Fruit fly (Drosophila melanogaster) whole organism, larva: ENCODE data around the gene Tpr2.
A peak's percentile ranks its signal among the peaks of the same experiment; 100 is the strongest.

ENCODE experiments used
- noc ChIP-seq: fragments of 200-800 bp; sonication (Bioruptor generic); optimal IDR thresholded peaks from 3 replicates; lab custom pipeline; 2019; ENCODE audit warnings: missing biosample characterization, mild to moderate bottlenecking, missing genetic modification characterization, moderate library complexity

Tpr2 gene

DNA sequence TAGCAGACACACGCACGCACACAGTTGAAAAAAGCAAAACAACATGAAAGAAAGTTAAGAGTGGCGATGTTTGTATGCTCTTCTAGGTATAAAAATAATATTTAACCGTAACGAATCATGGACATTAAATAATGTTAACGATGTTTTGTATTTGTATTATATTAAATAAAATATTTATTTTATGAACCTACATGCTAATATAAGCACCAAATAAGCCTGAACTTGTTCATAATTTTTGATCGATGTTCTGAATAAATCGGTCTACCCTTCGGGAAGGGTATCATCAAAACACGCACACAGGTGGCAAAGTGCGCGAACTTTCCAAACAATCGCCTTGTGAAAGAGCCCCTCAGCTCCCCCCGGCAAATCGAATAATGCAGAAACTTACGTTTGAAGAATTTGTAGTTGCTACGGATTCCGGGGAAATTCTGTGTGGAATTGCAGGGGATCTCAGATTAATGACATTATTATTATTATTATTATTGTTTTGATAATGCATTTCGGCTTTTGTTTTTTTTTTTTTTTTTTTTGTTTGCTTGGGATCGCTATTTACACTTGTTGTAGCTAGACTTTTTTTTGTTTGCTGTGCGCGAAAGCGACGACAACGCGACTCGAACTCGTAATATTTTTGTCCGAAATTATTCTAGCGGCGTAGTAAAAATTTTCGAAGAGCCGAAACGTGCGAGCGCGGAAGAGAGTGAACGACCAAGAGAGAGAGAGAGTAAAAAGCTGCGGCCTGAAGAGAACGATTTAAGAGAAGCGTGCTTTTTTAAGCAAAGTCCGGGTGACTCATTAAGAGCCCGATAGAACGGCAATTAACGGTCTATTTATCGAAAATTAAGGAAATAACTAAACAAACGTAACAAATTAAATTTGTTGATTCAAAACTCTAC lies 28.5 kb downstream of the Tpr2 start:
- peak; percentile 77 for TF ChIP-seq noc

DNA sequence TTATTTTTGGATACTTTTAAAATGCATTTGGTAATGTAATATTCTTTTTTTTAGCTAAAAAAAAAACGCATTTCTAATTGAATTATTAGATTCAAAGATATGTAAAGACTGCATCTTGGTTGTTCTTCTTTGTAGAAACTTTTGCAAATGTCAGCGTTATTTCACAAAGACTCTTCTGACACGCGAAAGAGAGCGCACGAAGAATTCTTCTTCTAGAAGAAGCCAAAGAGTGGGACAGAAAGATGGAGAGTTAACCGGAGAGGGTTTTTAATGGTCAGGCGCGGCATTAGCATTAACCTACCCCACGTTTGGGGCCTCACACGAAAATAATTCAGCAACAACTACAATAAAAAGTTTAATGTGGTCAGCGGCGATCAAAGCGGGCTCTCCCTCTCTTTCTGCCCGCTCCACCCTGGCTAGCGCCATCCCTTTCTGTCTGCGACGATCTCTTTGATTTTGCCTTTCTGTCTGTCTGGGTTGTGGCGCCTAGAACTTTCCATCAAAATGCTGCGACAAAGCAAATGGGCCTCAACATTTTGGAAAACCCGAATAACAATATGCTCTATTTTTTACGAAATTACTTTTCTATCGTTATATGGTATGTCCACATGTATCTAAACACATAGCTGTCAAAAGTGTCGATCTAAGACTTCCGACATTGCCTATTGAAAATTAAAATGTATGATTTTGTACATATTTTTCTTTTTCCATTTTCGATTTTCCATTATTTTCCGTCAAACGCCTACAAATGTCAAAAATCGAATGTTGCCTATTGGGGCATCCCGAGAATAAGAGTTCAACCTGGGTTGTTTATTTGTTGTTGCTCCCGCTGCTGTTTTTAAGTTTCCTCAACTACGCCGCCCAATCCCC lies 29.4 kb downstream of the Tpr2 start:
- TF ChIP-seq noc, result peak; percentile 17

DNA sequence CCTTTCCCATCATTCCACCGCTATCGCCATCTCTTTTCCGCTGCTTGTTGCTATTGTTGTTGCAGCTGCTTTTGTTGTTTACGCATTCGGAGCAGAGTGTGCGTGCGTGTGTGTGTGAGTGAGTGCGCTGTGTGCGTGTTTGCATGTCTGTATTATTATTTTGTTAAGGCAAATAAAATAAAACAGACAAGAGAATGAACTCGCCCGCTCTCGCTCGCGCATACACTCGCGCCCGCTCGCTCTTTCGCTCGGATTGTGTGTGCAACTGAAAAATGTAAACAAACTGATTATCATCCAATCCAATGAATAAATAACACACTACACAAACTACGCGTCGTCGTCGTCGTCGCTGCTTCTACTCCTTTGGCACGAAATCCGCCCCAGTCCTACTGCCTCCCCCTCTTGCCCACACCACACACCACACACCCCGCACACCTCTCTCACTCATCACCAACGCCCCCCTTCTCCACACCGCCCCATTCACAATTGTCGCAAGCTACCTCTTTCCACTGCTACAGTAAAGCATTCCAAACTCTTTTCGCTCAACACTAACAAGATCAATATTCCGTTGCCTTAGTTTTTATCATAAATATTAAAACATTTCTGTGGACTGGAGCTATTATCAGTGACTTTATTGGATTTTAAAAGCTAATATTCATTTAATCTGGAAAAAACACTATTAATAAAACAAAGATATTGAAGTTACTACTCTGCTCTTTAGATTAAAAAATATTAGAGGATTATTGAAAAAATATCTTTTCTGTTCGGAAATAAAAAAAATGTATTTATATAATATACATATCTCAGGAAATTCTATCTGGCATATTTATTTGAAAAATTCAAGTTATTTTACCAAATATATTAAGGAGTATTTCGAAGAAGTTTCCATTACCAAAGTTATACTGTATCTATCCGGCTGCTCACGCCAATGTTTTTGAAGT lies 30.3 kb downstream of the Tpr2 start:
- TF ChIP-seq noc, result no peak

DNA sequence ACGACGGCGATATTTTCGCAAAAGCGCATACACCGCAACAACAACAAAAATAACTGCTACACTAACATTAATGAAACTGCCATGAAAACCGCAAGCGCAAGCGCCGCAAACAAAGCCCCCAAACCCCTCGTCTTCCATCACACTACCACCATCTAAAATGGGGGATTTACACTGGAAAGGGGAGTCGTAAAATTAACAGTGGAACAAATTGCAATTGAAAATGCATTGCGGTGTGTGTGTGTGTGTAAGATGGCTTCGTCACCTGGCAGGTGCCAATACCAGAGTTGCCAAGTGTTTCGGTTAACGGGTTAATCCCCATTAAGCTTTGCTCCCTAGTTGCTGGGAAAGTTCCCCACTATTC lies 30.9 kb downstream of the Tpr2 start:
- no peak for TF ChIP-seq noc

DNA sequence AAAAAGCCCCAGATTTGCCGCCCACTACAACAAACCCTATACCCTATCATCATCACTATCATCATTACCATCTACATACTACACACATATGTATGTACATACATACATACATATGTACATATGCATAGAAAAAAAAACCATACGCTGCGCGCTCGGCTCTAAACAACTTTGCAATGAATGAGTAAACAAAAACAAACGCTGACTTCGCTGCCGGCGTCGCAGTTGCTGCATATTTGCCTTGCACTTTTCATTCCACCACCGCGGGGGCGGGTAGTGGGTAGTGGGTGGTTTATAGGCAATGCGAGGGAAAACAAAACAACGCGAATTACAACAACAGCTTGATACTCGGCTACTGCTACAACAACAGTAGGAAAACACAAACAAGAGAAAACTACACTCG lies 31.8 kb downstream of the Tpr2 start:
- TF ChIP-seq noc, result no peak

DNA sequence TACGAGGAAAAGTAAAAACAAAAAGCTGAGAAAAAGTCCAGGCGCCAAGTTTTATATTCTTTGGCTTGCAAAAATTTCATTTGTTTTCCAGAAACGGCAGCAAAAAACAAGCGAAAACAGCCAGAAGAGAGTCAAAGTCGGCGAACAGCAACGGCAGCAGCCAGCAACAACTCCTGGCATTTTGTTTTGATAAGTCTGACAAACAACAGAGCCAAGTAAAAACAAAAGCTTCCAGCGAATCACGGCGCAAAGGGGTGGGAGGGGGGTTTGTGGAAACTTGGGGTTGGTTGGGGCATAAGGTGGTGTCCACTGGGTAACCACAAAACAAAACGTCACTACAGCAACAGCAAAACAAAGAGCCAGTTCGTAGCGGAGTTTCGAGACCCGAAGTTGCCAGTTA lies 33.8 kb downstream of the Tpr2 start:
- no peak for TF ChIP-seq noc

DNA sequence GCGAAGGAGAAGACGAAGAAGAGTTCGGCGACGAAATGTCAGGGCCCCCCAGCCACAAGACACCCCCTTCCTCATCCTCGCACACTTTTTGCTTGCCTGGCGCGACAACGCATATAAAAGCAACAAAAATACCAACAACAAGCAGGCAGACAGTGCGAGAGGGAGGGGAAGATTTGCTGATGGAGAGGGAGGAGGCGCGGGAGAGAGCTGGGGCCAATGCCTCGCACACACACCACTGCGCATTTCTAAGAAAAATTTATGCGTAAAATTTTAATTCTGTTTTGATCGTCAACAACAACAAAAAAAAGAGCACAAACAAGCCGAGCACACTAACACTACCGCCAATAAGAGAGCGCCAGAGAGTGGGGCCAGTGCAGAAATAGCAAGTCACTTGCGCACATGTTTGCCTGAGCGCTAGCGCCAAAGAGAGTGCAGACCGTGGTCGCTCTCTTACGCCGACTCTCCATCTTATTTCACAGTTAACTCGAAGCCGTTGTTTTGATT lies 34.7 kb downstream of the Tpr2 start:
- peak; percentile 78 for TF ChIP-seq noc

DNA sequence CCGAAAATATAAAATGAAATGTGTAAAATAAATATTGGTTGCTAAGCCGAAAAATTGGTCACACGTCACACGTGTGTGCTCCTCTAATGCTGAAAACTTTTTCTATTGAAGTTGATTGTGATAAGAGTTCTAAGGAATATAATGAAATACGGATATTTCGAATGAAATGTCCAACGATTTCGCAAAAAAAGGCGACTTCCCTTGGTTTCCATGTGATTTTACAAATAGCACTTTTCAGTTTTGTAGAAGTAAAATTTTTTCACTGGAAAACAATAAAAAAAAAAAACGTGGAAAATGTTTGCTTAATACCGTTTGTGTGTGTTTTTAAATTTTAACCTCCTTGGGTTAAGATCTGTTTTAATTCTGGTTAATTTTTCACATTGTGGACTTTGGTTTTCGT lies 35.2 kb downstream of the Tpr2 start:
- TF ChIP-seq noc, result no peak

DNA sequence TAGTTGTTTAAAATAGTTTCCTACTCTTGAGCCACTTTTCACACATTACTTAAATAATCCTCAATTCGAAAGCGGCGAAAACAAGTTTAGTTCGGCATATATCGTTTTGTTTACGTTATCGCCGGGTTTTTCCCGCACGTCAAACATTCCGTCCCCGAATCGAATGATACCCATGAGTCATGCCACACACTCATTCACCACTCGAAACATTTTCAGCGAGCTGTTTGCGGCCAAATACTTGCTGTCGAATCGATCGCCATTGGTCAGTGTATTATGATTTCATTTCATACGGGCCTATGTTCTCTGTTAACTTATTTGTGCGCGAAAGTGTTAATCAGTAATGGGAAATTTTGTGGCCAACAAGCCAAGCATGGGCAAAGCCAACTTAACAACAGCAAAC lies 37.2 kb downstream of the Tpr2 start:
- TF ChIP-seq noc, result no peak

DNA sequence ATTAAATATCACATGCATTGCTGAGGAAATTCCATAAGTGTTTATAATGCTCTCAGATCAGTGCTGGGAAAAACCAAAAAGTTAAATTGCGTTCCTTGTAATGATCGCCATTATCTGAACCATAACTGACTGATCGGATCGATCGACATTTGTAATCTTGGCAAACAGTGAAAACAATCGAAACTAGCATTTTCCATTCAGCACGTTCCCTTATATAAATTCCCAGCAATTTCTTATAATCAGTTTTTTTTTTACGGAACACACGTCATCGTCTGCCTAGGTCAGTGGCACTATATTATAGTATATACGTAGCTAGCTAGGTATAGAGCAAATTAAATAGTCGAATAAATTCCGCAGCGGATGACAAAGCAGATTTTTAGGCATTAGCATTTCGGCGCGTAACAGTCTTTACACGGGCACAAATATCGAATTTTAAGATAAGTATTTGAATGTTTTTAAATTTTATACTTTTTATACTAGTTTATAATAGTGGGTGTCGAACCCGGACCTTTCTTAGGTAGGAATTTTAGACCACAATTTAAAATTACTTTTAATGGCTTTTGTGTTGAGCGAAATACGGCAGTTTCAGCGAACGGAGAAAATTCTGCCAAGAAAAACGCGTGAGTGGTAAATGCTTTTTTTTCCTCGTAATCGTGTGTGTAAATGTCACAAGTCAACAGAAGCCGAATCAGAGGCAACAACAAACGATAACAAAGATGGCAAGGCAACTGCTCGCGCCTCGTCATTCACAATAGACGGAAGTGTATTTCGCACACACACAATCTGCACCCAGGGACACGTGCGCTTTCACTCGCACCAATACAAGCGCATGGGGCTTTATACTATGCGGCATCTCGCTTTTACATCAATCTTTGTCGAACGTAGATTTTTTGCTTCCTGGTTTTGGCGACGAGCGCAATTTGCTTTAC lies 38.4 kb downstream of the Tpr2 start:
- no peak for TF ChIP-seq noc

DNA sequence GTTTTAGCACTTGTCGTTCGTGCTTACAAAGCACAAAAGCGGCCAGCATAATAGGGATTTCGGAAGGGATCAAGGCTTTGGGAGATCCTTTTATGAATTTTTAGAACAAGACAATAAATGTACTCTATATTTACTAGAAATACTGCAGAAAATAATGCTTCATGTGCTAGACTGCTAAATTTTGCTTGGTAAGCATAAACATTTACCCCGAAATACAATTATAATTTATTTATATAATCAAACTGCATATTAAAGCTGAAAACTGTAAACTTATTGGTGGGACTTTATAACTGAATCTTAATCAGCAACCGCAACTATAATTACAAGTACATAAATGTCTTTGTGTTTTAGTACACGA lies 39.1 kb downstream of the Tpr2 start:
- no peak for TF ChIP-seq noc

DNA sequence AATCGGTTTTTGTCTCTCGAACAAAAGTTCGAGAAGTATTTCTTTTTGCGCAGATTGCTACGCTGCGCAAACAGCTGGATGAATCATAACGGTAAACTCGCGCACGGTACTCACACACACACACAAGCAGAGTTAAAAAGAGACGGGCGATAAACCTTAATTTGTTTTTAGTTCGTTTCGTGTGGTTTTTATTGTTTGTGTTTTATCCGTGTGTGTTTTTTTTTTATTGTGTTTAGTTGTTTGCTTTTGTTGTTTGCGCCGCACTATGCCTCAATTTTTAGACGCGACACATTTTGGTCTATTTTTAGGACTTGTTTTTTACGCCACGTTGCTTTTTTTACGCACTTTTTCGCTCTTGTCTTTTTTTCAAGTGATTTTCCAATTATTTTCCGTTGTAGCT lies 39.5 kb downstream of the Tpr2 start:
- no peak for TF ChIP-seq noc

DNA sequence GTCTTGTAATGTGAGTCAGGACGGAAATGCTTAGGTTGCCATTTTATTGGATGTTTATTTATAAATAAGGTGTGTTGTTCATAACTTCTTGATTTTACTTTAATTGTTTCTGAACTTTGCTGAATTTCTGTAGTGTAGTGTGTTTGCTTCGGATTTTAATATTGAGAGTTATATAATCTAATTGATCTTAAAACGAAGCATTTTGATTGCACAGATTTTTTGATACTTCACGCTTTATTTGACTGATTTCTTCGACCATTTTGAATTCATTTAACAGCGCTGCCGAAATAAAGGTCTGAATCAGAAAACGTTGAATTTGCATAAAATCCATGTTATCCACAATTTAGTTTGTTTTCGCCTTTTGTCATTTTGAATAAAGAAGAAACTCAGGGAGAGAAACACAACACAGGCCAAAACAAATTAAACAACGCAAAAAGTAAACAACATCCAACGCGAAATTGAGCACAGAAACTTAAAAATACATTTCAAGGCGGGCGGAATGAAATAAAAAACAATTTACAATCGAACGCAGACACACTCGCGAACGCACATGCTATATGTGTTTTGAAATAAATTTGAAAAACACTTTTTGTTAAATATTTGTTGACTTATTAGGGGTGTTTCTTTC lies 40.3 kb downstream of the Tpr2 start:
- no peak for TF ChIP-seq noc

DNA sequence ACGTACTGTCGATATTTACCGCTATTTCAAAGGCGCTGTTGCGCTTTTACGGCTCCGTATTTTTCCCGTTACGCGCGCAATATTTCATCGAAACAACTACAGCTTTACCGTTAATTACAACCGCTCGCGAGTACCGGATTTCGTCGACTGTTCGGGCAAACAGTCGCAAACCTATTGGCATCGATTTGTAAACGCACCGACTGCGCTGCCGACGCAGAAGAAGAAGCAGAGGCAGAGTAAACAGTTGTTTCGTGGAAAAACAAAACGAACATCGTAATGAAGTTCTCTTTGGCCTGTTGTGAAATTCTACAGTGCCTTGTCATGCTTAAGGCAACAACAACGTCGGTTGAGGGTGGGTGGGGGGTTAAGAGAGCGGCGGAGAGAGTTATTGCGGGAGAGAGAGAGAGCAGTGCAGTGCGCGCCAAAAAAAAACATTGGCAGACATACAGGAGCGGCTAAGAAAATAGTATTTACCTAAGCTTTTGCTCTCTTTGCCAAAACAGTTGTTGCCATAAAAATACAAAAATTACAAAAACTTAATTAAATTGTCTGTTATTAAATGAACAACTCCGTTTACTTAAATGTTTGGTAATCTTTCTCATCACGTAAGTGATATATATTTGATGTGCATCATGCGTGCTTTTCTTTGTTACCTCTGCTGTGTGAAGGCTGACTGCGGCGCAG lies 41.5 kb downstream of the Tpr2 start, which contains the start of gene CG5953:
CG5953 (minus strand) TSS at position 176 of the 684 bp plus-strand sequence.
- TF ChIP-seq noc, result peak; percentile 97
